Worm (Caenorhabditis elegans) whole organism, L2 larva: ENCODE results near the gene ador-1.

ENCODE experiments used
- C34F6.9 ChIP-seq: fragments of 150-350 bp; optimal IDR thresholded peaks from 2 replicates; lab custom pipeline; 2014; ENCODE audit warnings: missing biosample characterization, missing genetic modification characterization
- F13H6.1 ChIP-seq: sonication (generic microtip); optimal IDR thresholded peaks from 2 replicates; lab custom pipeline; 2016; ENCODE audit warnings: missing genetic modification characterization, missing compliant biosample characterization
- ZK546.5 ChIP-seq: sonication (generic microtip); optimal IDR thresholded peaks from 2 replicates; lab custom pipeline; 2017; ENCODE audit warnings: missing biosample characterization, missing genetic modification characterization
- alr-1 ChIP-seq: fragments of 150-350 bp; optimal IDR thresholded peaks from 2 replicates; lab custom pipeline; 2014; ENCODE audit warnings: missing biosample characterization, missing genetic modification characterization
- aly-2 ChIP-seq: fragments of 150-350 bp; optimal IDR thresholded peaks from 2 replicates; lab custom pipeline; 2014; ENCODE audit warnings: missing biosample characterization, missing genetic modification characterization
- ama-1 ChIP-seq: fragments of 150-350 bp; optimal IDR thresholded peaks from 2 replicates; lab custom pipeline; 2018; ENCODE audit warnings: inconsistent platforms
- ceh-82 ChIP-seq: fragments of 150-350 bp; optimal IDR thresholded peaks from 2 replicates; lab custom pipeline; 2014; ENCODE audit warnings: missing biosample characterization, missing genetic modification characterization
- dmd-4 ChIP-seq: sonication (generic microtip); optimal IDR thresholded peaks from 2 replicates; lab custom pipeline; 2017; ENCODE audit warnings: missing biosample characterization, missing genetic modification characterization
- elt-1 ChIP-seq: fragments of 150-350 bp; optimal IDR thresholded peaks from 2 replicates; lab custom pipeline; 2014; ENCODE audit warnings: missing biosample characterization, missing genetic modification characterization
- elt-3 ChIP-seq: sonication (generic microtip); optimal IDR thresholded peaks from 2 replicates; lab custom pipeline; 2017; ENCODE audit warnings: missing biosample characterization, missing genetic modification characterization
- fos-1 ChIP-seq: fragments of 150-350 bp; optimal IDR thresholded peaks from 2 replicates; lab custom pipeline; 2014; ENCODE audit warnings: missing biosample characterization, missing genetic modification characterization
- gmeb-1 ChIP-seq: fragments of 150-350 bp; optimal IDR thresholded peaks from 2 replicates; lab custom pipeline; 2014; ENCODE audit warnings: missing biosample characterization, missing genetic modification characterization
- lin-13 ChIP-seq: fragments of 150-350 bp; optimal IDR thresholded peaks from 2 replicates; lab custom pipeline; 2014; ENCODE audit warnings: missing biosample characterization, missing genetic modification reagents, missing genetic modification characterization
- lin-39 ChIP-seq: fragments of 150-350 bp; optimal IDR thresholded peaks from 2 replicates; lab custom pipeline; 2014; ENCODE audit warnings: missing biosample characterization, missing genetic modification reagents, missing genetic modification characterization
- lsy-2 ChIP-seq, 2 experiments: fragments of 150-350 bp in 1 of 2; sonication (generic microtip) in 1 of 2; optimal IDR thresholded peaks; 2 replicates each; lab custom pipeline; 2014 to 2017; ENCODE audit warnings: missing biosample characterization in 2 of 2, missing genetic modification characterization in 2 of 2
- mbf-1 ChIP-seq: sonication (generic microtip); optimal IDR thresholded peaks from 2 replicates; lab custom pipeline; 2017; ENCODE audit warnings: missing biosample characterization, missing genetic modification characterization
- mdl-1 ChIP-seq, 2 experiments: fragments of 150-350 bp in 1 of 2; sonication (generic microtip) in 1 of 2; optimal IDR thresholded peaks; 2 replicates each; lab custom pipeline; 2017; ENCODE audit warnings: missing biosample characterization in 2 of 2, missing genetic modification characterization in 2 of 2
- nhr-10 ChIP-seq: sonication (generic microtip); optimal IDR thresholded peaks from 2 replicates; lab custom pipeline; 2017; ENCODE audit warnings: missing biosample characterization, missing genetic modification characterization
- nhr-11 ChIP-seq: fragments of 150-350 bp; optimal IDR thresholded peaks from 2 replicates; lab custom pipeline; 2014; ENCODE audit warnings: missing biosample characterization, missing genetic modification characterization
- nhr-12 ChIP-seq: fragments of 150-350 bp; optimal IDR thresholded peaks from 2 replicates; lab custom pipeline; 2014; ENCODE audit warnings: missing biosample characterization, missing genetic modification characterization
- nhr-129 ChIP-seq: fragments of 150-350 bp; optimal IDR thresholded peaks from 2 replicates; lab custom pipeline; 2014; ENCODE audit warnings: missing biosample characterization, missing genetic modification characterization
- nhr-23 ChIP-seq: fragments of 150-350 bp; optimal IDR thresholded peaks from 2 replicates; lab custom pipeline; 2014; ENCODE audit warnings: missing biosample characterization, missing genetic modification reagents, missing genetic modification characterization
- nhr-237 ChIP-seq: fragments of 150-350 bp; optimal IDR thresholded peaks from 2 replicates; lab custom pipeline; 2014; ENCODE audit warnings: missing biosample characterization, missing genetic modification characterization
- nhr-25 ChIP-seq: fragments of 150-350 bp; sonication (generic microtip); optimal IDR thresholded peaks from 3 replicates; lab custom pipeline; 2014; ENCODE audit warnings: missing biosample characterization, missing genetic modification characterization
- nhr-77 ChIP-seq: fragments of 150-350 bp; optimal IDR thresholded peaks from 2 replicates; lab custom pipeline; 2014; ENCODE audit warnings: missing biosample characterization, missing genetic modification characterization
- peb-1 ChIP-seq: fragments of 150-350 bp; optimal IDR thresholded peaks from 2 replicates; lab custom pipeline; 2014; ENCODE audit warnings: missing biosample characterization, missing genetic modification characterization
- sem-4 ChIP-seq: fragments of 150-350 bp; optimal IDR thresholded peaks from 2 replicates; lab custom pipeline; 2014; ENCODE audit warnings: missing biosample characterization, missing genetic modification reagents, missing genetic modification characterization
- skn-1 ChIP-seq: sonication (generic microtip); optimal IDR thresholded peaks from 2 replicates; lab custom pipeline; 2017; ENCODE audit warnings: missing biosample characterization, missing genetic modification characterization
- sma-3 ChIP-seq: sonication (generic microtip); optimal IDR thresholded peaks from 2 replicates; lab custom pipeline; 2016; ENCODE audit warnings: missing genetic modification reagents, missing genetic modification characterization, missing compliant biosample characterization
- sma-9 ChIP-seq, 2 experiments: fragments of 150-350 bp in 1 of 2; sonication (generic microtip) in 1 of 2; optimal IDR thresholded peaks; 2 replicates each; lab custom pipeline; 2014 to 2016; ENCODE audit warnings: missing genetic modification characterization in 2 of 2, mild to moderate bottlenecking in 1 of 2, missing biosample characterization in 1 of 2, missing compliant biosample characterization in 1 of 2, missing genetic modification reagents in 1 of 2, moderate library complexity in 1 of 2
- snpc-4 ChIP-seq: fragments of 150-350 bp; optimal IDR thresholded peaks from 2 replicates; lab custom pipeline; 2014; ENCODE audit warnings: missing biosample characterization, missing genetic modification characterization
- unc-39 ChIP-seq: fragments of 150-350 bp; optimal IDR thresholded peaks from 2 replicates; lab custom pipeline; 2014; ENCODE audit warnings: missing biosample characterization, missing genetic modification characterization
- unc-55 ChIP-seq: fragments of 150-350 bp; sonication (generic microtip); optimal IDR thresholded peaks from 3 replicates; lab custom pipeline; 2014; ENCODE audit warnings: missing biosample characterization, missing genetic modification reagents, missing genetic modification characterization
- unc-62 ChIP-seq: fragments of 150-350 bp; optimal IDR thresholded peaks from 2 replicates; lab custom pipeline; 2014; ENCODE audit warnings: missing biosample characterization, missing genetic modification reagents, missing genetic modification characterization
- ztf-1 ChIP-seq: fragments of 200-800 bp; sonication (Bioruptor generic); conservative IDR thresholded peaks from 2 replicates; pipeline ENCODE4 v1.3.6; 2022; ENCODE audit warnings: missing genetic modification characterization, missing compliant biosample characterization
- ztf-11 ChIP-seq: sonication (generic microtip); optimal IDR thresholded peaks from 2 replicates; lab custom pipeline; 2017; ENCODE audit warnings: missing biosample characterization, missing genetic modification characterization

ador-1 gene

ce11 chrII:12494556-12495131, 8.0 kb downstream of the ador-1 start, which contains the start of gene col-85 (continued):
- TF ChIP-seq mdl-1 (tag; optimal IDR thresholded peaks at IDR 0.05; lab: Kevin White, UChicago) (no peak), sem-4 (tag; lab: Kevin White, UChicago) (peak; percentile 46), lin-39 (tag; lab: Kevin White, UChicago) (no peak), aly-2 (tag; lab: Kevin White, UChicago) (no peak), nhr-237 (tag; lab: Kevin White, UChicago) (no peak), nhr-23 (tag; lab: Kevin White, UChicago) (no peak), nhr-12 (tag; lab: Kevin White, UChicago) (no peak), dmd-4 (tag; lab: Kevin White, UChicago) (no peak), fos-1 (tag; lab: Kevin White, UChicago) (peak; percentile 49), ZK546.5 (tag; lab: Kevin White, UChicago) (no peak), lin-13 (no peak), unc-39 (tag; lab: Kevin White, UChicago) (no peak), gmeb-1 (tag; lab: Kevin White, UChicago) (peak; percentile 69), nhr-25 (tag; lab: Kevin White, UChicago) (no peak), elt-3 (no peak), elt-1 (tag; lab: Kevin White, UChicago) (no peak), nhr-77 (tag; lab: Kevin White, UChicago) (no peak), ztf-11 (tag; lab: Kevin White, UChicago) (no peak), skn-1 (tag; lab: Kevin White, UChicago) (no peak), peb-1 (no peak), sma-9 (GFP tag; optimal IDR thresholded peaks at IDR 0.05; lab: Kevin White, UChicago) (peak; percentile 85), sma-9 (tag; optimal IDR thresholded peaks at IDR 0.05; lab: Kevin White, UChicago) (no peak), unc-62 (GFP tag; lab: Kevin White, UChicago) (no peak), snpc-4 (peak; percentile 92)

- no peak for TF ChIP-seq snpc-4
- TF ChIP-seq ceh-82 = no peak
- no peak for TF ChIP-seq elt-1 (tag; lab: Kevin White, UChicago)
- TF ChIP-seq ztf-1 = no peak
- TF ChIP-seq lsy-2 (tag; optimal IDR thresholded peaks at IDR 0.05; lab: Kevin White, UChicago) = no peak
- no peak for TF ChIP-seq ama-1
- TF ChIP-seq unc-39 (tag; lab: Kevin White, UChicago) = no peak
- TF ChIP-seq nhr-10 (tag; lab: Kevin White, UChicago) = no peak
- no peak for TF ChIP-seq mbf-1 (tag; lab: Kevin White, UChicago)
- no peak for TF ChIP-seq nhr-11
- TF ChIP-seq ZK546.5 (tag; lab: Kevin White, UChicago) = no peak
- TF ChIP-seq nhr-129 (tag; lab: Kevin White, UChicago) = no peak
- TF ChIP-seq F13H6.1 = no peak
- no peak for TF ChIP-seq unc-55
- TF ChIP-seq skn-1 (tag; lab: Kevin White, UChicago) = no peak
- TF ChIP-seq lin-39 (tag; lab: Kevin White, UChicago) = no peak
- no peak for TF ChIP-seq gmeb-1 (tag; lab: Kevin White, UChicago)
- no peak for TF ChIP-seq sem-4 (tag; lab: Kevin White, UChicago)
Measured at ce11 chrII:12494067-12494477, 8.6 kb downstream of the ador-1 start.

ce11 chrII:12491936-12492335, 10.7 kb downstream of the ador-1 start, which contains the start of gene srz-6:
Gene srz-6 (plus strand): TSS chrII:12492236.
- TF ChIP-seq elt-3 (no peak), nhr-77 (tag; lab: Kevin White, UChicago) (no peak), sma-9 (GFP tag; optimal IDR thresholded peaks at IDR 0.05; lab: Kevin White, UChicago) (no peak), sma-9 (tag; optimal IDR thresholded peaks at IDR 0.05; lab: Kevin White, UChicago) (no peak), elt-1 (tag; lab: Kevin White, UChicago) (no peak), alr-1 (tag; lab: Kevin White, UChicago) (no peak), sma-3 (GFP tag; lab: Kevin White, UChicago) (no peak), C34F6.9 (tag; lab: Kevin White, UChicago) (no peak), unc-55 (no peak), unc-39 (tag; lab: Kevin White, UChicago) (no peak), mdl-1 (tag; optimal IDR thresholded peaks at IDR 0.05; lab: Kevin White, UChicago) (no peak)

- no peak for TF ChIP-seq gmeb-1 (tag; lab: Kevin White, UChicago)
- TF ChIP-seq alr-1 (tag; lab: Kevin White, UChicago) = no peak
Measured at ce11 chrII:12489903-12490302, 12.8 kb downstream of the ador-1 start, which contains the start of gene T21B4.15. Gene T21B4.15 (plus strand): TSS chrII:12490203.
